Fruit fly (Drosophila melanogaster) whole organism: ENCODE measurements around the gene CG42553.

Experiments used
- EcR ChIP-seq, 2 experiments: fragments of >200 bp; optimal IDR thresholded peaks; 2 replicates each; lab custom pipeline; 2017; ENCODE audit warnings: missing biosample characterization in 2 of 2, missing genetic modification characterization in 2 of 2, missing genetic modification reagents in 2 of 2
- psq ChIP-seq: fragments of >200 bp; optimal IDR thresholded peaks from 2 replicates; lab custom pipeline; 2017
- usp ChIP-seq: fragments of >200 bp; optimal IDR thresholded peaks from 2 replicates; lab custom pipeline; 2017; ENCODE audit warnings: missing biosample characterization, missing genetic modification characterization, mixed read lengths

- no peak for TF ChIP-seq EcR (GFP tag; optimal IDR thresholded peaks at IDR 0.05; lab: Kevin White, UChicago)
- no peak for TF ChIP-seq psq (lab: Kevin White, UChicago)
- no peak for TF ChIP-seq usp (GFP tag; lab: Kevin White, UChicago)
Measured at dm6 chr3L:832897-833857, 716 bp upstream of the CG42553 start, which contains the start of gene Sf3b3.
